Worm (Caenorhabditis elegans) whole organism, L3 larva: ENCODE data around the gene K07D4.6.

Experiments used
- R02D3.7 ChIP-seq: fragments of 150-350 bp; optimal IDR thresholded peaks from 2 replicates; lab custom pipeline; 2014; ENCODE audit warnings: missing biosample characterization, missing genetic modification characterization
- ama-1 ChIP-seq: fragments of 150-350 bp; optimal IDR thresholded peaks from 2 replicates; lab custom pipeline; 2018
- ceh-16 ChIP-seq: sonication (generic microtip); optimal IDR thresholded peaks from 2 replicates; lab custom pipeline; 2017; ENCODE audit warnings: missing biosample characterization, missing genetic modification characterization
- mdl-1 ChIP-seq: fragments of 150-350 bp; optimal IDR thresholded peaks from 2 replicates; lab custom pipeline; 2014; ENCODE audit warnings: missing biosample characterization, missing genetic modification characterization
- nhr-237 ChIP-seq: fragments of 150-350 bp; optimal IDR thresholded peaks from 2 replicates; lab custom pipeline; 2014; ENCODE audit warnings: missing biosample characterization, missing genetic modification characterization
- nhr-25 ChIP-seq: sonication (generic microtip); optimal IDR thresholded peaks from 2 replicates; lab custom pipeline; 2017; ENCODE audit warnings: missing biosample characterization, missing genetic modification characterization
- nhr-76 ChIP-seq: fragments of 150-350 bp; sonication (generic microtip); optimal IDR thresholded peaks from 5 replicates; lab custom pipeline; 2014; ENCODE audit warnings: missing biosample characterization, missing genetic modification characterization
- snpc-4 ChIP-seq: fragments of 150-350 bp; optimal IDR thresholded peaks from 2 replicates; lab custom pipeline; 2014; ENCODE audit warnings: missing biosample characterization, missing genetic modification characterization
- unc-62 ChIP-seq: fragments of 150-350 bp; sonication (generic microtip); optimal IDR thresholded peaks from 4 replicates; lab custom pipeline; 2014; ENCODE audit warnings: missing biosample characterization, missing genetic modification reagents, missing genetic modification characterization
- ztf-11 ChIP-seq: fragments of 150-350 bp; optimal IDR thresholded peaks from 2 replicates; lab custom pipeline; 2014; ENCODE audit warnings: missing biosample characterization, missing genetic modification characterization
- ztf-4 ChIP-seq: fragments of 150-350 bp; optimal IDR thresholded peaks from 2 replicates; lab custom pipeline; 2014; ENCODE audit warnings: missing biosample characterization, missing genetic modification characterization

DNA sequence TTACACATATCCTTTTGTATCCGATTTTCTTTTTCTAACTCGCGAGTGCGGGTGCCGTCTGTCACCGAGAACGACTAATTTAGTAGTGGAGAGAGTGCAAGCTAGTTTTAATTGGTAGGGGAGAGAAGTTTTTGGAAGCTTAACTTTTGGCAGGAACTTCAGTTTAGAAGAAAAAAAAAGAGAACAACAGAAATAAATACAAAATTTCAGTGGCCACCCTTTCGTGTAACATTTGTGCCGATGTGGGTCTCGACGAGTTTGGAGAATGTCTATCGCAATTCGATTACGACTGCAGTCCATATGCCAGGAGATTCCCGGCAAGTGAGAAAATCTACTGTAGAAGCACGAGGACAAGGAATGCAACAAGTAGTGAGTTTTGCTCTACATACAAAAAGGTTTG lies 49.6 kb upstream of the K07D4.6 start:
- TF ChIP-seq nhr-25 (tag; lab: Kevin White, UChicago) (no peak), unc-62 (GFP tag; lab: Kevin White, UChicago) (no peak), R02D3.7 (tag; lab: Kevin White, UChicago) (no peak), nhr-237 (no peak), ztf-4 (tag; lab: Kevin White, UChicago) (no peak), ztf-11 (tag; lab: Kevin White, UChicago) (no peak), nhr-76 (no peak), mdl-1 (tag; lab: Kevin White, UChicago) (no peak), snpc-4 (tag; lab: Kevin White, UChicago) (no peak), ceh-16 (tag; lab: Kevin White, UChicago) (no peak), ama-1 (no peak)
